Fruit fly (Drosophila melanogaster) whole organism, embryonic: ENCODE results near the gene CG10353.

Experiments
- Antp ChIP-seq: fragments of 200-800 bp; sonication (Bioruptor generic); optimal IDR thresholded peaks from 3 replicates; lab custom pipeline; 2016; ENCODE audit warnings: missing biosample characterization, missing genetic modification characterization
- Asciz ChIP-seq: fragments of 200-800 bp; sonication (Bioruptor generic); optimal IDR thresholded peaks from 2 replicates; lab custom pipeline; 2017; ENCODE audit warnings: missing biosample characterization, mild to moderate bottlenecking, missing genetic modification characterization, missing genetic modification reagents
- Awh ChIP-seq: fragments of 200-800 bp; sonication (Bioruptor generic); IDR thresholded peaks from 2 replicates; pipeline ENCODE4, ENCODE4 v1.3.6; 2022; ENCODE audit warnings: missing biosample characterization, missing genetic modification characterization
- BEAF-32 ChIP-seq: fragments of 200-800 bp; sonication (Bioruptor generic); optimal IDR thresholded peaks from 3 replicates; lab custom pipeline; 2017; ENCODE audit warnings: missing biosample characterization, missing genetic modification characterization, mild to moderate bottlenecking, moderate library complexity, missing genetic modification reagents
- CG12236 ChIP-seq: fragments of 200-800 bp; sonication (Bioruptor generic); optimal IDR thresholded peaks from 2 replicates; lab custom pipeline; 2016; ENCODE audit warnings: missing biosample characterization, missing genetic modification characterization
- CG15269 ChIP-seq: fragments of 200-800 bp; sonication (Bioruptor generic); optimal IDR thresholded peaks from 2 replicates; lab custom pipeline; 2018; ENCODE audit warnings: missing biosample characterization, mild to moderate bottlenecking, missing genetic modification characterization, moderate library complexity
- CG15514 ChIP-seq: fragments of 200-800 bp; sonication (Bioruptor generic); optimal IDR thresholded peaks from 3 replicates; lab custom pipeline; 2017; ENCODE audit warnings: missing biosample characterization, missing genetic modification characterization, mild to moderate bottlenecking, moderate library complexity, missing genetic modification reagents
- CG15601 ChIP-seq: fragments of 200-800 bp; sonication (Bioruptor generic); optimal IDR thresholded peaks from 3 replicates; lab custom pipeline; 2019; ENCODE audit warnings: missing biosample characterization, mild to moderate bottlenecking, missing genetic modification characterization, moderate library complexity
- CG1602 ChIP-seq: fragments of 200-800 bp; sonication (Bioruptor generic); optimal IDR thresholded peaks from 3 replicates; lab custom pipeline; 2016; ENCODE audit warnings: missing biosample characterization, missing genetic modification characterization
- CG17829 ChIP-seq: fragments of 200-800 bp; optimal IDR thresholded peaks from 2 replicates; lab custom pipeline; 2019; ENCODE audit warnings: missing biosample characterization, mild to moderate bottlenecking, missing genetic modification characterization, moderate library complexity
- CG2120 ChIP-seq: fragments of 200-800 bp; sonication (Bioruptor generic); optimal IDR thresholded peaks from 3 replicates; lab custom pipeline; 2016; ENCODE audit warnings: missing biosample characterization, missing genetic modification characterization
- CG2129 ChIP-seq: fragments of 200-800 bp; sonication (Bioruptor generic); IDR thresholded peaks from 2 replicates; pipeline ENCODE4 v1.3.6; 2022; ENCODE audit warnings: missing biosample characterization, missing genetic modification characterization; ENCODE audit not compliant: partially characterized antibody
- CG2712 ChIP-seq: fragments of 200-800 bp; optimal IDR thresholded peaks from 3 replicates; lab custom pipeline; 2019; ENCODE audit warnings: missing biosample characterization, mild to moderate bottlenecking, missing genetic modification characterization, moderate library complexity
- CG32532 ChIP-seq: fragments of 200-800 bp; sonication (Bioruptor generic); IDR thresholded peaks from 2 replicates; pipeline ENCODE4 v1.3.6; 2022; ENCODE audit warnings: missing biosample characterization, missing genetic modification characterization
- CG32772 ChIP-seq: fragments of 200-800 bp; sonication (Bioruptor generic); IDR thresholded peaks from 2 replicates; pipeline ENCODE4 v1.3.6; 2022; ENCODE audit warnings: missing biosample characterization, missing genetic modification characterization
- CG3407 ChIP-seq: fragments of 200-800 bp; sonication (Bioruptor generic); optimal IDR thresholded peaks from 2 replicates; lab custom pipeline; 2018; ENCODE audit warnings: missing biosample characterization, mild to moderate bottlenecking, missing genetic modification characterization
- CG6791 ChIP-seq: fragments of 200-800 bp; sonication (Bioruptor generic); IDR thresholded peaks from 3 replicates; pipeline ENCODE4 v1.3.6; 2022; ENCODE audit warnings: missing biosample characterization, missing genetic modification characterization; ENCODE audit not compliant: partially characterized antibody
- CG8388 ChIP-seq: fragments of 200-800 bp; sonication (Bioruptor generic); optimal IDR thresholded peaks from 2 replicates; lab custom pipeline; 2019; ENCODE audit warnings: missing biosample characterization, mild to moderate bottlenecking, missing genetic modification characterization, moderate library complexity
- CG9215 ChIP-seq: fragments of 200-800 bp; sonication (Bioruptor generic); IDR thresholded peaks from 2 replicates; pipeline ENCODE4 v1.3.6; 2022; ENCODE audit warnings: missing biosample characterization, missing genetic modification characterization
- CG9437 ChIP-seq: fragments of 200-800 bp; sonication (Bioruptor generic); optimal IDR thresholded peaks from 2 replicates; lab custom pipeline; 2018; ENCODE audit warnings: missing biosample characterization, mild to moderate bottlenecking, missing genetic modification characterization
- CG9932 ChIP-seq: fragments of 200-800 bp; sonication (Bioruptor generic); IDR thresholded peaks from 2 replicates; pipeline ENCODE4 v1.3.6; 2022; ENCODE audit warnings: missing biosample characterization, missing genetic modification characterization
- Chrac-16 ChIP-seq: fragments of 200-800 bp; sonication (Bioruptor generic); optimal IDR thresholded peaks from 3 replicates; lab custom pipeline; 2016; ENCODE audit warnings: missing biosample characterization, missing genetic modification characterization
- Dref ChIP-seq: fragments of 200-800 bp; sonication (Bioruptor generic); IDR thresholded peaks from 2 replicates; pipeline ENCODE4 v1.3.6; 2022; ENCODE audit warnings: missing biosample characterization, missing genetic modification characterization
- Jarid2 ChIP-seq: fragments of 200-800 bp; sonication (Bioruptor generic); optimal IDR thresholded peaks from 3 replicates; lab custom pipeline; 2017; ENCODE audit warnings: mild to moderate bottlenecking, missing biosample characterization, missing genetic modification reagents, missing genetic modification characterization
- Myb ChIP-seq: fragments of 200-800 bp; sonication (Bioruptor generic); optimal IDR thresholded peaks from 2 replicates; lab custom pipeline; 2016; ENCODE audit warnings: missing biosample characterization, missing genetic modification characterization
- Neu2 ChIP-seq: fragments of 200-800 bp; sonication (Bioruptor generic); optimal IDR thresholded peaks from 3 replicates; lab custom pipeline; 2016; ENCODE audit warnings: missing biosample characterization, missing genetic modification characterization, borderline replicate concordance
- TFAM ChIP-seq: fragments of 200-800 bp; sonication (Bioruptor generic); optimal IDR thresholded peaks from 2 replicates; lab custom pipeline; 2017; ENCODE audit warnings: missing biosample characterization, missing genetic modification characterization, inconsistent platforms
- Tbp ChIP-seq: fragments of >200 bp; optimal IDR thresholded peaks from 2 replicates; lab custom pipeline; 2018; ENCODE audit warnings: missing biosample characterization, missing genetic modification characterization
- Trl ChIP-seq, 3 experiments: fragments of >200 bp in 2 of 3; fragments of 200-800 bp in 1 of 3; sonication (Bioruptor generic) in 1 of 3; optimal IDR thresholded peaks; 2 replicates in 1 of 3; 3 replicates in 2 of 3; lab custom pipeline; 2016 to 2017; ENCODE audit warnings: missing biosample characterization in 1 of 3, missing genetic modification characterization in 1 of 3
- Usf ChIP-seq: fragments of 200-800 bp; sonication (Bioruptor generic); optimal IDR thresholded peaks from 2 replicates; lab custom pipeline; 2017; ENCODE audit warnings: missing genotype, missing biosample characterization, missing genetic modification characterization
- Vsx1 ChIP-seq: fragments of 200-800 bp; sonication (Bioruptor generic); optimal IDR thresholded peaks from 2 replicates; lab custom pipeline; 2017; ENCODE audit warnings: missing biosample characterization, mild to moderate bottlenecking, missing genetic modification characterization, missing genetic modification reagents
- abd-A ChIP-seq: fragments of 200-800 bp; sonication (Bioruptor generic); optimal IDR thresholded peaks from 3 replicates; lab custom pipeline; 2019; ENCODE audit warnings: missing biosample characterization, mild to moderate bottlenecking, missing genetic modification characterization, moderate library complexity
- ac ChIP-seq: fragments of 200-800 bp; sonication (Bioruptor generic); optimal IDR thresholded peaks from 3 replicates; lab custom pipeline; 2017; ENCODE audit warnings: missing biosample characterization, mild to moderate bottlenecking, missing genetic modification characterization
- ase ChIP-seq: fragments of 200-800 bp; sonication (Bioruptor generic); IDR thresholded peaks from 3 replicates; pipeline ENCODE4 v1.3.6; 2022; ENCODE audit warnings: missing biosample characterization, missing genetic modification characterization
- az2 ChIP-seq: fragments of 200-800 bp; sonication (Bioruptor generic); optimal IDR thresholded peaks from 3 replicates; lab custom pipeline; 2016; ENCODE audit warnings: missing biosample characterization, missing genetic modification characterization
- cas ChIP-seq: fragments of 200-800 bp; sonication (Bioruptor generic); IDR thresholded peaks from 2 replicates; pipeline ENCODE4 v1.3.6; 2022; ENCODE audit warnings: missing biosample characterization, missing genetic modification characterization
- ci ChIP-seq: fragments of 200-800 bp; sonication (Bioruptor generic); IDR thresholded peaks from 3 replicates; pipeline ENCODE4 v1.3.6; 2022; ENCODE audit warnings: missing biosample characterization, missing genetic modification characterization
- dan ChIP-seq: fragments of 200-800 bp; sonication (Bioruptor generic); IDR thresholded peaks from 2 replicates; pipeline ENCODE4 v1.3.6; 2022; ENCODE audit warnings: missing biosample characterization, missing genetic modification characterization
- dimm ChIP-seq: fragments of 200-800 bp; sonication (Bioruptor generic); IDR thresholded peaks from 2 replicates; pipeline ENCODE4 v1.3.6; 2022; ENCODE audit warnings: missing biosample characterization, missing genetic modification characterization
- disco-r ChIP-seq: fragments of 200-800 bp; sonication (Bioruptor generic); optimal IDR thresholded peaks from 2 replicates; lab custom pipeline; 2016; ENCODE audit warnings: missing biosample characterization, missing genetic modification characterization
- eve ChIP-seq, 2 experiments: fragments of >200 bp; optimal IDR thresholded peaks; 2 replicates each; lab custom pipeline; 2017; ENCODE audit warnings: missing biosample characterization in 2 of 2, missing genetic modification characterization in 2 of 2
- eyg ChIP-seq: fragments of 200-800 bp; sonication (Bioruptor generic); optimal IDR thresholded peaks from 3 replicates; lab custom pipeline; 2016; ENCODE audit warnings: missing biosample characterization, missing genetic modification characterization
- fu2 ChIP-seq: fragments of 200-800 bp; sonication (Bioruptor generic); optimal IDR thresholded peaks from 2 replicates; lab custom pipeline; 2016; ENCODE audit warnings: missing biosample characterization, missing genetic modification characterization
- knrl ChIP-seq: fragments of 200-800 bp; sonication (Bioruptor generic); IDR thresholded peaks from 3 replicates; pipeline ENCODE4 v1.3.6; 2022; ENCODE audit warnings: missing biosample characterization, missing genetic modification characterization; ENCODE audit not compliant: partially characterized antibody
- luna ChIP-seq: fragments of 200-800 bp; sonication (Bioruptor generic); optimal IDR thresholded peaks from 2 replicates; lab custom pipeline; 2016; ENCODE audit warnings: missing biosample characterization, missing genetic modification characterization
- maf-S ChIP-seq: fragments of 200-800 bp; sonication (Bioruptor generic); optimal IDR thresholded peaks from 2 replicates; lab custom pipeline; 2016; ENCODE audit warnings: missing biosample characterization, missing genetic modification characterization
- mirr ChIP-seq: fragments of 200-800 bp; sonication (Bioruptor generic); optimal IDR thresholded peaks from 3 replicates; lab custom pipeline; 2018; ENCODE audit warnings: missing biosample characterization, mild to moderate bottlenecking, missing genetic modification characterization
- prd ChIP-seq, 3 experiments: fragments of >200 bp in 2 of 3; fragments of 200-800 bp in 1 of 3; sonication (Bioruptor generic) in 1 of 3; optimal IDR thresholded peaks in 2 of 3; IDR thresholded peaks in 1 of 3; 2 replicates in 2 of 3; 3 replicates in 1 of 3; pipeline versions ENCODE4 v1.3.6 to Lab custom; 2017 to 2022; ENCODE audit warnings: missing biosample characterization in 1 of 3, missing genetic modification characterization in 1 of 3
- twi ChIP-seq: fragments of 200-800 bp; optimal IDR thresholded peaks from 2 replicates; lab custom pipeline; 2019; ENCODE audit warnings: missing biosample characterization, mild to moderate bottlenecking, missing genetic modification characterization, moderate library complexity
- unc-4 ChIP-seq: fragments of 200-800 bp; sonication (Bioruptor generic); IDR thresholded peaks from 2 replicates; pipeline ENCODE4 v1.3.6; 2022; ENCODE audit warnings: missing biosample characterization, missing genetic modification characterization; ENCODE audit not compliant: partially characterized antibody

Gene CG10353

DNA sequence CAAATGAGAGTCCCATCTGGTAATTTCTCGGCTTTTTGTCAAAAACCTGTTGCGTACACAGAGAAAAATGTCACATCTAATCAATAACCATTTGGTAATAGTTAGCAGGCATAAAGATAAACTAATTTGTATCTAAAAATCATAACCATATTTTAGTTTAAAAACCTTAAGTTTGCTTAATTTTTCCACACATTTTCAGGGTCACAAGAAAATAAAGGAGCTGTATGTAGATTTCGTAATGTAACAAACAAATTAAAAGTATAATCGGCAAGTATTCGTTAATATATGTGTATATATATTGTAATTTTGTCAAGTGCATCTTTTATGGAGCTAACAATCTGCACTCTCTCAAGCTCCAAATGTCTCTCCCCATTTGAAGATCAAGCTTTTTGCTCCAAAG lies 34.0 kb upstream of the CG10353 start (continued):
- no peak for TF ChIP-seq prd (optimal IDR thresholded peaks at IDR 0.05; lab: Kevin White, UChicago)
- TF ChIP-seq prd (GFP tag; IDR thresholded peaks at IDR 0.05; lab: Robert Waterston, UW) = peak; percentile 90
- TF ChIP-seq CG32772 = peak; percentile 84
- TF ChIP-seq fu2 (GFP tag; lab: Kevin White, UChicago) = peak; percentile 46
- peak; percentile 83 for TF ChIP-seq Awh (GFP tag; lab: Robert Waterston, UW)
- peak; percentile 67 for TF ChIP-seq dimm (GFP tag; lab: Robert Waterston, UW)
- peak; percentile 9 for TF ChIP-seq luna (GFP tag; lab: Kevin White, UChicago)
- TF ChIP-seq CG6791 = no peak
- TF ChIP-seq CG15601 (tag; lab: Kevin White, UChicago) = peak; percentile 91
- TF ChIP-seq cas = peak; percentile 80
- TF ChIP-seq TFAM (GFP tag; lab: Kevin White, UChicago) = peak; percentile 39
- peak; percentile 85 for TF ChIP-seq CG9437 (GFP tag; lab: Kevin White, UChicago)
- peak; percentile 90 for TF ChIP-seq CG8388
- TF ChIP-seq unc-4 (GFP tag; lab: Robert Waterston, UW) = no peak
- peak; percentile 53 for TF ChIP-seq Antp (GFP tag; lab: Kevin White, UChicago)
- peak; percentile 93 for TF ChIP-seq CG15269 (tag; lab: Kevin White, UChicago)
- peak; percentile 33 to 64 for TF ChIP-seq Trl (optimal IDR thresholded peaks at IDR 0.05; lab: Kevin White, UChicago)
- TF ChIP-seq Trl (GFP tag; optimal IDR thresholded peaks at IDR 0.05; lab: Kevin White, UChicago) = peak; percentile 69
- peak; percentile 68 for TF ChIP-seq Usf
- peak in 1 of 2 experiments; percentile 91 for TF ChIP-seq eve (GFP tag; optimal IDR thresholded peaks at IDR 0.05; lab: Kevin White, UChicago)
- peak; percentile 32 for TF ChIP-seq Myb (GFP tag; lab: Kevin White, UChicago)
- peak; percentile 52 for TF ChIP-seq mirr (GFP tag; lab: Kevin White, UChicago)
- TF ChIP-seq Neu2 = no peak
- peak; percentile 86 for TF ChIP-seq CG9215
- peak; percentile 52 for TF ChIP-seq disco-r (GFP tag; lab: Kevin White, UChicago)
- peak; percentile 92 for TF ChIP-seq CG32532
- TF ChIP-seq CG12236 (GFP tag; lab: Kevin White, UChicago) = peak; percentile 39
- peak; percentile 79 for TF ChIP-seq CG3407
- peak; percentile 86 for TF ChIP-seq CG9932 (GFP tag; lab: Robert Waterston, UW)
- TF ChIP-seq BEAF-32 (GFP tag; lab: Kevin White, UChicago) = no peak
- TF ChIP-seq CG1602 (GFP tag; lab: Kevin White, UChicago) = peak; percentile 83
- peak; percentile 90 for TF ChIP-seq Vsx1 (GFP tag; lab: Kevin White, UChicago)
- TF ChIP-seq Jarid2 (GFP tag; lab: Kevin White, UChicago) = peak; percentile 58
- TF ChIP-seq CG17829 (tag; lab: Kevin White, UChicago) = peak; percentile 93
- peak; percentile 96 for TF ChIP-seq CG2712 (tag; lab: Kevin White, UChicago)
- 0 out of 2 replicates have a peak, but pooled peaks have one; percentile 27 for TF ChIP-seq dan (GFP tag; lab: Robert Waterston, UW)
- peak; percentile 74 for TF ChIP-seq abd-A
- TF ChIP-seq CG2129 (GFP tag; lab: Robert Waterston, UW) = no peak
- TF ChIP-seq CG15514 (GFP tag; lab: Kevin White, UChicago) = peak; percentile 73
- peak; percentile 89 for TF ChIP-seq Asciz (GFP tag; lab: Kevin White, UChicago)
- peak; percentile 86 for TF ChIP-seq CG2120 (GFP tag; lab: Kevin White, UChicago)
- TF ChIP-seq knrl (GFP tag; lab: Robert Waterston, UW) = no peak
- TF ChIP-seq eyg (GFP tag; lab: Kevin White, UChicago) = peak; percentile 71
- no peak for TF ChIP-seq Dref (GFP tag; lab: Robert Waterston, UW)
- peak; percentile 86 for TF ChIP-seq az2 (GFP tag; lab: Kevin White, UChicago)
- peak; percentile 74 for TF ChIP-seq ase
- TF ChIP-seq ci (GFP tag; lab: Robert Waterston, UW) = peak; percentile 90
- no peak for TF ChIP-seq ac (GFP tag; lab: Kevin White, UChicago)
- TF ChIP-seq maf-S = peak; percentile 58
- TF ChIP-seq twi = peak; percentile 82
- peak; percentile 83 for TF ChIP-seq Chrac-16
- no peak for TF ChIP-seq Tbp
